Worm (Caenorhabditis elegans) whole organism, L2 larva: Measurements from ENCODE around the gene cutl-11.

Experiments
- blmp-1 ChIP-seq: sonication (generic microtip); optimal IDR thresholded peaks from 2 replicates; lab custom pipeline; 2017; ENCODE audit warnings: missing genetic modification characterization, mild to moderate bottlenecking, missing compliant biosample characterization, antibody characterized with exemption, moderate library complexity; ENCODE audit not compliant: insufficient read depth
- elt-1 ChIP-seq: fragments of 150-350 bp; optimal IDR thresholded peaks from 2 replicates; lab custom pipeline; 2014; ENCODE audit warnings: missing biosample characterization, missing genetic modification characterization
- elt-3 ChIP-seq: sonication (generic microtip); optimal IDR thresholded peaks from 2 replicates; lab custom pipeline; 2017; ENCODE audit warnings: missing biosample characterization, missing genetic modification characterization
- lsy-2 ChIP-seq, 2 experiments: fragments of 150-350 bp in 1 of 2; sonication (generic microtip) in 1 of 2; optimal IDR thresholded peaks; 2 replicates each; lab custom pipeline; 2014 to 2017; ENCODE audit warnings: missing biosample characterization in 2 of 2, missing genetic modification characterization in 2 of 2
- mdl-1 ChIP-seq, 2 experiments: fragments of 150-350 bp in 1 of 2; sonication (generic microtip) in 1 of 2; optimal IDR thresholded peaks; 2 replicates each; lab custom pipeline; 2017; ENCODE audit warnings: missing biosample characterization in 2 of 2, missing genetic modification characterization in 2 of 2
- nhr-11 ChIP-seq: fragments of 150-350 bp; optimal IDR thresholded peaks from 2 replicates; lab custom pipeline; 2014; ENCODE audit warnings: missing biosample characterization, missing genetic modification characterization
- nhr-12 ChIP-seq: fragments of 150-350 bp; optimal IDR thresholded peaks from 2 replicates; lab custom pipeline; 2014; ENCODE audit warnings: missing biosample characterization, missing genetic modification characterization
- sem-4 ChIP-seq: fragments of 150-350 bp; optimal IDR thresholded peaks from 2 replicates; lab custom pipeline; 2014; ENCODE audit warnings: missing biosample characterization, missing genetic modification reagents, missing genetic modification characterization
- snpc-4 ChIP-seq: fragments of 150-350 bp; optimal IDR thresholded peaks from 2 replicates; lab custom pipeline; 2014; ENCODE audit warnings: missing biosample characterization, missing genetic modification characterization
- unc-62 ChIP-seq: fragments of 150-350 bp; optimal IDR thresholded peaks from 2 replicates; lab custom pipeline; 2014; ENCODE audit warnings: missing biosample characterization, missing genetic modification reagents, missing genetic modification characterization
- ztf-4 ChIP-seq: fragments of 150-350 bp; optimal IDR thresholded peaks from 2 replicates; lab custom pipeline; 2014; ENCODE audit warnings: missing biosample characterization, missing genetic modification characterization

ce11 chrX:11665522-11666017 lies 14.9 kb upstream of the cutl-11 start:
- no peak for TF ChIP-seq elt-1 (tag; lab: Kevin White, UChicago)
- TF ChIP-seq lsy-2 (tag; optimal IDR thresholded peaks at IDR 0.05; lab: Kevin White, UChicago) = no peak
- TF ChIP-seq snpc-4 (tag; lab: Kevin White, UChicago) = no peak
- TF ChIP-seq blmp-1 = peak; percentile 95
- no peak for TF ChIP-seq unc-62 (GFP tag; lab: Kevin White, UChicago)
- TF ChIP-seq nhr-12 (tag; lab: Kevin White, UChicago) = no peak
- no peak for TF ChIP-seq elt-3 (tag; lab: Kevin White, UChicago)
- no peak for TF ChIP-seq mdl-1 (tag; optimal IDR thresholded peaks at IDR 0.05; lab: Kevin White, UChicago)
- peak; percentile 40 for TF ChIP-seq sem-4 (tag; lab: Kevin White, UChicago)
- no peak for TF ChIP-seq nhr-11 (tag; lab: Kevin White, UChicago)
- TF ChIP-seq ztf-4 (tag; lab: Kevin White, UChicago) = no peak
